Worm (Caenorhabditis elegans): ENCODE data around the gene F53B2.8.
"Not testable (repeated sequence)": the region's sequence is repeated elsewhere in the genome, so short reads cannot be mapped to it uniquely, and the experiment has no call there.

The F53B2.8 gene

DNA sequence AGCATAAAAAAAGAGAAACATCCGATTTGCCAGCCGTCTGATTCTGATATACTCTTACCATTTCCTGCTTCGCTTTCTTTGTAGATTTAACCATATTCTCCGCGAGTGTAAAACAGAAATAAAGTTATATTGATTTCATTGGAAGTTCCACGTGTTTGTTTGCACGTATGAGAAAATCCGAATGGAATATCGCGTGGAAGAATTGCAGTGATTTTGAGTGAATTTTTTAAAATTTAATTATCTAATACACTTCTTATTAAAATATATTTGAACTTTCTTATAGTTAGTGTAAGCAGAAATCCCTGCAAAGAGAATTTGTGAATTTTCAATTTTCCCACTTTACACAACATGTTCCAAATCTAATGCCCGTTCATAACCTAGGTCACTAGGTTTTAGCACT, 3.9 kb upstream of the F53B2.8 start, which contains the start of gene F53B2.5:
Gene F53B2.5, minus strand, starts transcription at position 101 of the 400 bp plus-strand sequence.
- TF ChIP-seq ztf-23 (GFP tag; IDR thresholded peaks at IDR 0.05) (no peak), cog-1 (tag; optimal IDR thresholded peaks at IDR 0.05) (no peak), med-1 (GFP tag; optimal IDR thresholded peaks at IDR 0.05; ENCODE audit: insufficient read depth) (no peak), T22C8.4 (GFP tag; IDR thresholded peaks at IDR 0.05) (no peak), ref-1 (GFP tag; conservative IDR thresholded peaks at IDR 0.05) (no peak), ztf-29 (GFP tag; IDR thresholded peaks at IDR 0.05) (no peak), tab-1 (GFP tag; IDR thresholded peaks at IDR 0.05) (no peak), flt-1 (GFP tag; IDR thresholded peaks at IDR 0.05) (no peak), klf-2 (GFP tag; conservative IDR thresholded peaks at IDR 0.05) (no peak)

DNA sequence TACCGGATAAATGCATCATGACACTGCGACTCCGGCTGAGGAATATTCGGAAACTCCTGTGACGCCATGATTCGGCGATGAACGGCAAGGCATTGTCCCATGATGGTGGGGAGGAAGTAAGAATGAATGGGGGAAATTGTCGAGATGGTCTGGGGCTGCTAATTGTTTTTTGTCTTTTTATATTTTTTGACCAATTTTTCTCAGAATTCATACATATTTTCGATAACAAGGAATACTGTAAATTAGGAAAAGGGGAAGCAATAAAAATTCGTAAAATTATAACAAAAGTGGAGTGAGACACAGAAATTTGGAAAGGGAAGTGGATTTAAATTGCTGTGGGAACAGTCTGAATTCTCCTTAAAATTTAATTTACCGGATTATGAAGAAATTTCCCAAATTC, 1.8 kb downstream of the F53B2.8 start, which contains the start of gene eak-4:
Gene eak-4, minus strand, starts transcription at position 101 of the 400 bp plus-strand sequence.
- TF ChIP-seq tab-1 (GFP tag; IDR thresholded peaks at IDR 0.05): no peak
- TF ChIP-seq ztf-23 (GFP tag; IDR thresholded peaks at IDR 0.05): no peak
- TF ChIP-seq flt-1 (GFP tag; IDR thresholded peaks at IDR 0.05): no peak
- TF ChIP-seq med-1 (GFP tag; optimal IDR thresholded peaks at IDR 0.05; ENCODE audit: insufficient read depth): no peak
- TF ChIP-seq cog-1 (tag; optimal IDR thresholded peaks at IDR 0.05): no peak
- no peak for TF ChIP-seq T22C8.4 (GFP tag; IDR thresholded peaks at IDR 0.05)
- no peak for TF ChIP-seq ztf-29 (GFP tag; IDR thresholded peaks at IDR 0.05)
- TF ChIP-seq klf-2 (GFP tag; conservative IDR thresholded peaks at IDR 0.05): no peak
- no peak for TF ChIP-seq ref-1 (GFP tag; conservative IDR thresholded peaks at IDR 0.05)

DNA sequence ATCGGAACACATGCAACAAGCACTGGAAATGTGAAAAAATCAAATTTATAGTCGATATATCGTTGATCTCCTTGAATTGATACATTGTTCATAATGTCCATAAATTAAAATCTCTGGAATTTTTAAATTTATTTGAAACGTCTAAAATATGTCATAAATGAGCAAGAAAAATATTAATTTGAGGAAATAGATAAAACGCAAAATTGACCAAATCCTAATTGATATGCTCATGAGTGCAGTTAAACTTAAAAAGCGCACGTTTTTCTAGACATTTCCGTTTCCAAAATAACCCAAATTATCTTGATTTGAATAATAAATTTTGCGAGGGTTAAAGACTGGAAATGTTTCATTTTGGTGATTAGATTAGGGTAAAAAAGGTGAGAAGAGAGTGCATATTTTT, 4.7 kb downstream of the F53B2.8 start, which contains the start of gene sru-13:
Gene sru-13, minus strand, starts transcription at position 101 of the 400 bp plus-strand sequence.
- TF ChIP-seq T22C8.4 (GFP tag; IDR thresholded peaks at IDR 0.05) (no peak), cog-1 (tag; optimal IDR thresholded peaks at IDR 0.05) (no peak), flt-1 (GFP tag; IDR thresholded peaks at IDR 0.05) (no peak), ztf-23 (GFP tag; IDR thresholded peaks at IDR 0.05) (no peak), tab-1 (GFP tag; IDR thresholded peaks at IDR 0.05) (no peak), med-1 (GFP tag; optimal IDR thresholded peaks at IDR 0.05; ENCODE audit: insufficient read depth) (no peak), klf-2 (GFP tag; conservative IDR thresholded peaks at IDR 0.05) (no peak), ztf-29 (GFP tag; IDR thresholded peaks at IDR 0.05) (no peak), ref-1 (GFP tag; conservative IDR thresholded peaks at IDR 0.05) (no peak)

DNA sequence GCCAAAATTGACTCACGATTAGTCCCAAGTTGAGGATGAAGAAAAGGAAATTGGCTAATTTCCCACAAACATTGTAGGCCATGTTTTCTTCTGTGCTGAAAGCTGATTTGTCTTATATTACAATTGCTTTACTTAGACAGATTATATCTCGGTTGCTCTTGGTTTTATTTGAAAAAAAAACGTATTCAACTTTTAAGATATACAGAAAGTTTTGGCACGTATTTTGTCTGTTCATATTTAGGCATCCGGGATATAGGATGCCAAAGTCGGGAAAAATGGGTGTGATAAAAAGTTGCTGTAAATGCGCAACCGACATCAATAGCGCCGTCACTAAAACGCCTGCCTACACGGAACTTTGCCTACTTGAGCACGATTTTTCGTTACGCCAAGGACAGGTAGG, 7.0 kb downstream of the F53B2.8 start, which contains the start of gene tsp-4:
Gene tsp-4, minus strand, starts transcription at position 101 of the 400 bp plus-strand sequence.
- TF ChIP-seq ztf-29 (GFP tag; IDR thresholded peaks at IDR 0.05) (no peak), flt-1 (GFP tag; IDR thresholded peaks at IDR 0.05) (no peak), T22C8.4 (GFP tag; IDR thresholded peaks at IDR 0.05) (no peak), klf-2 (GFP tag; conservative IDR thresholded peaks at IDR 0.05) (no peak), med-1 (GFP tag; optimal IDR thresholded peaks at IDR 0.05; ENCODE audit: insufficient read depth) (no peak), ref-1 (GFP tag; conservative IDR thresholded peaks at IDR 0.05) (no peak), cog-1 (tag; optimal IDR thresholded peaks at IDR 0.05) (no peak), tab-1 (GFP tag; IDR thresholded peaks at IDR 0.05) (no peak), ztf-23 (GFP tag; IDR thresholded peaks at IDR 0.05) (no peak)

DNA sequence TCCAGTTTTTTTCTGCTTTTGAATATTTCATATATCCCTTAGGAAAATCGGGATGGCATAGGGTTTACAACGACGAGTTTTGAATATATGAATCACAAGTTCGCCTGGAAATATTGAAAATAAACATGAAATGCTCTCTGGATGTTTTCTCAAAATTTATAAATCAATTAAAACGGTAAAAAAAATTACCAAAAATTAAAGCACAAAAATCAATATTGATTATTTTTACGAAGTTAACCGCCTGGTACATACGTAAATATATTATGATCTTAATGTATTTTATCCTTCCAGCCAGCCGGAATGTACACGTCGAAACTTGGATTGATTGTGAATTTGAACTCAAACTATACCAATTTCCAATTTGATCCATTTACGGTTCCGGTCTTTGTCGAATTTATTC, 21.8 kb downstream of the F53B2.8 start, which contains the start of gene sru-17:
Gene sru-17, plus strand, starts transcription at position 301 of the 400 bp plus-strand sequence.
- not testable (repeated sequence) for TF ChIP-seq T22C8.4 (GFP tag; IDR thresholded peaks at IDR 0.05); ztf-29 (GFP tag; IDR thresholded peaks at IDR 0.05); klf-2 (GFP tag; conservative IDR thresholded peaks at IDR 0.05)

DNA sequence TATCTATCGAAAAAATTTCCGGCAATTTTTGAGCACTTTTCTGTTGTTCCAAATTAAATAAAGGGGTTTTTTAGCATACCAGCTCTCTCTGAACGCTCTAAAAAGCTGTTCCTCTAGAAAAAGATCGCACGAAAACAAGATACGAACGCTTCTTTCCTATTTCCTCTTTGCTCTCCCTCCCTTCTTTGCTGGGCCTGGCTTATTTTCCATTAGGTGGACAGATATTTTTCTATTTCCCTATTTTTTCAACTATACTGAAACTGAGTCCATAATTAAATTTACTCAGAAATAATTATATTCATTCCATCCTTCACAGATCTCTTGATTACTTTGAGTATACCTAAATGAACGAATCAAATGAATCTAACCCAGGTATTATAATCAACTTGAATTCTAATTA, 25.2 kb downstream of the F53B2.8 start, which contains the start of gene sru-18:
Gene sru-18, plus strand, starts transcription at position 301 of the 400 bp plus-strand sequence.
- TF ChIP-seq ref-1 (GFP tag; conservative IDR thresholded peaks at IDR 0.05): no peak
- no peak for TF ChIP-seq med-1 (GFP tag; optimal IDR thresholded peaks at IDR 0.05; ENCODE audit: insufficient read depth)

DNA sequence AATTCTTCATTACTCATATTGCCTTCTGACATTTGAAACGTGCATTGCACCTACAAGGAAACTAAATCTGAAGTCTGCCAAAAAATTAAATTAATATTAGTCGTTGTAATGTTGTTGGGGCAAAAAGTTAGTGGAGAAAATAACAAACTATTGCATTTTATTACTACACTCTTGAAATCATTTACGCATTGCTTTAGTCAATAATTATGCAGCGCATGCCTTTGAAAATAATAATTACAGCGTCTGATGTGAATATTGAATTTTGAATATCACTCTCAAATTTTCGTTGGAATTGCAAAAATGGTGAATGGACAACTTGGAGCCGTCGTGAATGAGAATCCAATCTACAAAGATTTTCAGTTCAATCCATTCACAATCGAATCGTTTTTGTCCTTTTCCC, 29.0 kb downstream of the F53B2.8 start, which contains the start of gene sru-19:
Gene sru-19, plus strand, starts transcription at position 301 of the 400 bp plus-strand sequence.
- TF ChIP-seq ztf-23 (GFP tag; IDR thresholded peaks at IDR 0.05) (no peak), klf-2 (GFP tag; conservative IDR thresholded peaks at IDR 0.05) (no peak), med-1 (GFP tag; optimal IDR thresholded peaks at IDR 0.05; ENCODE audit: insufficient read depth) (no peak), tab-1 (GFP tag; IDR thresholded peaks at IDR 0.05) (no peak), cog-1 (tag; optimal IDR thresholded peaks at IDR 0.05) (no peak), flt-1 (GFP tag; IDR thresholded peaks at IDR 0.05) (no peak), ztf-29 (GFP tag; IDR thresholded peaks at IDR 0.05) (no peak), ref-1 (GFP tag; conservative IDR thresholded peaks at IDR 0.05) (no peak), T22C8.4 (GFP tag; IDR thresholded peaks at IDR 0.05) (no peak)

DNA sequence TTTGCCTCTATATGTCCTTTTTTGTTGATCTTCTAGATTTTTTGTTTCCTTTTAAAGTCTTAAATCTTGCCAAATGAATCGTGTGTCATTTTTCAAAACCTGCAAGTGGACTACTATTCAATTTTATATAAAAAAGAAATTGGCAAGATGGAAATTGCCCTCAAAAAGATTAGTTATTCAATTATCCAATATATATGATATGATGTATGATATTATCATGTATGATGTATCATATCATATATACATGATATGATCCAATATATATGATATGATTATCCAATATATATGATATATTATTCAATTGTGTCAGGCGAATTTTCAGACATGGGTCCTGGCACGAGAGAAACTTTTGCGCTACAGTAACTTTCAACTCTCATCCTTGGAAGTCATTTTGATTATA, 32.0 kb downstream of the F53B2.8 start, which contains the start of gene sru-20:
Gene sru-20, plus strand, starts transcription at position 301 of the 400 bp plus-strand sequence.
- TF ChIP-seq T22C8.4 (GFP tag; IDR thresholded peaks at IDR 0.05) (no peak), ztf-29 (GFP tag; IDR thresholded peaks at IDR 0.05) (no peak), flt-1 (GFP tag; IDR thresholded peaks at IDR 0.05) (no peak), cog-1 (tag; optimal IDR thresholded peaks at IDR 0.05) (no peak), ztf-23 (GFP tag; IDR thresholded peaks at IDR 0.05) (no peak), ref-1 (GFP tag; conservative IDR thresholded peaks at IDR 0.05) (no peak), klf-2 (GFP tag; conservative IDR thresholded peaks at IDR 0.05) (no peak), tab-1 (GFP tag; IDR thresholded peaks at IDR 0.05) (no peak), med-1 (GFP tag; optimal IDR thresholded peaks at IDR 0.05; ENCODE audit: insufficient read depth) (no peak)

DNA sequence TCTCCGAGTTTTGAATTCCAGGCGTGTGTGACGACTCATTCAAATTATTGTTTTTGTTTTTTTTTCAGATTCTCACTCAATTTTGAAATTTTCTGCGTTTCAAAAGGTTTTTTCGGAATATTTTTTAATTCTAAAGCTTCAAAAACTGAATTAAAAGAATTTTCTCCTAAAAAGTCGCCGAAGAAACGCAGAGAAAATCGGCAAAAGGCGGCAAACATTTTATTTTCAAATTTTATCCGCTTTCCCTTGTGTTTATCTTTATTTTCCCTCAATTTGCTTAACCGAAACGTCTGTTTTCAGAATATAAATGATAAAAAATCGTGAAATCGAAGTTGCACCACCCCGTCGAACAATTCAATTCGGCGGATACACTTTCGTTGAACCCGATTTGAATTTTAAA, 36.7 kb downstream of the F53B2.8 start, which contains the start of gene him-6:
Gene him-6, plus strand, starts transcription at position 301 of the 400 bp plus-strand sequence.
- no peak for TF ChIP-seq ztf-29 (GFP tag; IDR thresholded peaks at IDR 0.05)
- TF ChIP-seq tab-1 (GFP tag; IDR thresholded peaks at IDR 0.05): no peak
- no peak for TF ChIP-seq klf-2 (GFP tag; conservative IDR thresholded peaks at IDR 0.05)
- TF ChIP-seq T22C8.4 (GFP tag; IDR thresholded peaks at IDR 0.05): no peak
- TF ChIP-seq flt-1 (GFP tag; IDR thresholded peaks at IDR 0.05): no peak
- no peak for TF ChIP-seq ztf-23 (GFP tag; IDR thresholded peaks at IDR 0.05)
- TF ChIP-seq cog-1 (tag; optimal IDR thresholded peaks at IDR 0.05): no peak
- no peak for TF ChIP-seq ref-1 (GFP tag; conservative IDR thresholded peaks at IDR 0.05)
- no peak for TF ChIP-seq med-1 (GFP tag; optimal IDR thresholded peaks at IDR 0.05; ENCODE audit: insufficient read depth)

DNA sequence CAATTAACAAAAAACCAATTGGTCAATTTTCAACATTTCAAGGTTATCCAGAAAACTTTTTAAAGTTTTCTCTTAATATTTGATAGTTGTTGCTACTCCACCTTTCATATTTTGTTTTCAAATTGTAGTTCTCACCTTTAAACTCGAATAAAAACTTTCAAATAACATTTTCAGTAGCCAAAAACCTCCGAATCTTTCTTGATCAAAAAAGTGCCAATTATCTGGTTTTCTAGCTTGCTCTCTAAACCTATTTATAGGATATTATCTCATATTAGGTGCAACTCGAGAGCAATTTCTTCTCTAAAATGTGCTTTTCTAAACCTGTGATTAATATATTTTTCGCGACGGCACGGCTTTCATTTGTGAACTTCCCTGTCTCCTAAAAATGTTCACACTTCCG, 40.0 kb downstream of the F53B2.8 start, which contains the start of gene sru-26:
Gene sru-26, plus strand, starts transcription at position 301 of the 400 bp plus-strand sequence.
- no peak for TF ChIP-seq klf-2 (GFP tag; conservative IDR thresholded peaks at IDR 0.05)
- TF ChIP-seq ztf-23 (GFP tag; IDR thresholded peaks at IDR 0.05): no peak
- no peak for TF ChIP-seq tab-1 (GFP tag; IDR thresholded peaks at IDR 0.05)
- no peak for TF ChIP-seq T22C8.4 (GFP tag; IDR thresholded peaks at IDR 0.05)
- TF ChIP-seq ztf-29 (GFP tag; IDR thresholded peaks at IDR 0.05): no peak
- no peak for TF ChIP-seq cog-1 (tag; optimal IDR thresholded peaks at IDR 0.05)
- no peak for TF ChIP-seq ref-1 (GFP tag; conservative IDR thresholded peaks at IDR 0.05)
- no peak for TF ChIP-seq flt-1 (GFP tag; IDR thresholded peaks at IDR 0.05)
- TF ChIP-seq med-1 (GFP tag; optimal IDR thresholded peaks at IDR 0.05; ENCODE audit: insufficient read depth): no peak

Measured in whole organism, midembryonic.